Worm (Caenorhabditis elegans): Measurements from ENCODE around the gene Y116A8C.465.

ce11 chrIV:17025017-17025416, 40.0 kb upstream of the Y116A8C.465 start, which contains the start of gene dct-13:
- TF ChIP-seq ama-1 (optimal IDR thresholded peaks at IDR 0.05) (no peak), ceh-20 (GFP tag; IDR thresholded peaks at IDR 0.05) (no peak), zfp-3 (GFP tag; conservative IDR thresholded peaks at IDR 0.05) (no peak)
